Fruit fly (Drosophila melanogaster) Kc167 (cell line): ENCODE results near the gene Mesh1.

Experiments
- Myc ChIP-seq: fragments of >200 bp; optimal IDR thresholded peaks from 2 replicates; lab custom pipeline; 2017; ENCODE audit warnings: missing external identifiers
- Sin3A ChIP-seq: fragments of >200 bp; optimal IDR thresholded peaks from 2 replicates; lab custom pipeline; 2018; ENCODE audit warnings: missing external identifiers
- h ChIP-seq: fragments of >200 bp; optimal IDR thresholded peaks from 3 replicates; lab custom pipeline; 2018; ENCODE audit warnings: missing external identifiers
- insv ChIP-seq: fragments of >200 bp; optimal IDR thresholded peaks from 3 replicates; lab custom pipeline; 2018; ENCODE audit warnings: missing external identifiers
- psq ChIP-seq: fragments of >200 bp; optimal IDR thresholded peaks from 2 replicates; lab custom pipeline; 2017; ENCODE audit warnings: missing external identifiers
- ttk ChIP-seq: sonication (Bioruptor generic); optimal IDR thresholded peaks from 2 replicates; lab custom pipeline; 2017; ENCODE audit warnings: missing external identifiers

- no peak for TF ChIP-seq h (lab: Kevin White, UChicago)
- no peak for TF ChIP-seq insv (lab: Kevin White, UChicago)
- TF ChIP-seq Myc (lab: Kevin White, UChicago): no peak
- no peak for TF ChIP-seq Sin3A (lab: Kevin White, UChicago)
- no peak for TF ChIP-seq psq (lab: Kevin White, UChicago)
- TF ChIP-seq ttk (lab: Kevin White, UChicago): no peak
These were observed 7.8 kb upstream of the Mesh1 start for dm6 chr3R:29210091-29210490.
